Worm (Caenorhabditis elegans) whole organism, early embryonic: ENCODE data around the gene snb-5.

Experiments
- F13C5.2 ChIP-seq: sonication (generic microtip); optimal IDR thresholded peaks from 2 replicates; lab custom pipeline; 2017; ENCODE audit warnings: mild to moderate bottlenecking, missing genetic modification characterization, inconsistent platforms, missing compliant biosample characterization
- hmbx-1 ChIP-seq: sonication (generic microtip); optimal IDR thresholded peaks from 2 replicates; lab custom pipeline; 2016; ENCODE audit warnings: mild to moderate bottlenecking, missing genetic modification characterization, missing compliant biosample characterization
- scrt-1 ChIP-seq: fragments of 200-800 bp; sonication (Bioruptor generic); IDR thresholded peaks from 2 replicates; pipeline ENCODE4 v1.3.6; 2022; ENCODE audit warnings: missing genetic modification characterization, missing compliant biosample characterization
- tbx-11 ChIP-seq: fragments of 200-800 bp; sonication (Bioruptor generic); IDR thresholded peaks from 2 replicates; pipeline ENCODE4 v1.3.6; 2022; ENCODE audit warnings: missing genetic modification characterization, missing compliant biosample characterization

- no peak for TF ChIP-seq scrt-1 (GFP tag; lab: Robert Waterston, UW)
- no peak for TF ChIP-seq hmbx-1 (tag; lab: Kevin White, UChicago)
- TF ChIP-seq tbx-11 (GFP tag; lab: Robert Waterston, UW): no peak
- no peak for TF ChIP-seq F13C5.2 (tag; lab: Kevin White, UChicago)
Observed at ce11 chrIII:8235880-8236279, 33.0 kb downstream of the snb-5 start, which contains the start of gene C02F5.5.
